Fruit fly (Drosophila melanogaster) whole organism, prepupa: Measurements from ENCODE around the gene CG2577.

Source experiments
- Blimp-1 ChIP-seq: fragments of 200-800 bp; sonication (Bioruptor generic); optimal IDR thresholded peaks from 3 replicates; lab custom pipeline; 2017; ENCODE audit warnings: missing biosample characterization, missing genetic modification characterization, mild to moderate bottlenecking, moderate library complexity, missing genetic modification reagents
- CG10669 ChIP-seq: fragments of 200-800 bp; sonication (Bioruptor generic); optimal IDR thresholded peaks from 3 replicates; lab custom pipeline; 2018; ENCODE audit warnings: missing biosample characterization, mild to moderate bottlenecking, missing genetic modification characterization, moderate library complexity
- CG11294 ChIP-seq: fragments of 200-800 bp; sonication (Bioruptor generic); IDR thresholded peaks from 2 replicates; pipeline ENCODE4 v1.3.6; 2022; ENCODE audit warnings: missing biosample characterization, missing genetic modification characterization
- CG11762 ChIP-seq: fragments of 200-800 bp; sonication (Bioruptor generic); optimal IDR thresholded peaks from 3 replicates; lab custom pipeline; 2016; ENCODE audit warnings: missing biosample characterization, missing genetic modification characterization; ENCODE audit not compliant: insufficient read depth
- CG15336 ChIP-seq: fragments of 200-800 bp; sonication (Bioruptor generic); IDR thresholded peaks from 2 replicates; pipeline ENCODE4 v1.3.6; 2022; ENCODE audit warnings: missing biosample characterization, missing genetic modification characterization
- CG31627 ChIP-seq: fragments of 200-800 bp; sonication (Bioruptor generic); optimal IDR thresholded peaks from 3 replicates; lab custom pipeline; 2016; ENCODE audit warnings: missing biosample characterization, missing genetic modification characterization
- CG32006 ChIP-seq: fragments of 200-800 bp; sonication (Bioruptor generic); optimal IDR thresholded peaks from 3 replicates; lab custom pipeline; 2017; ENCODE audit warnings: missing biosample characterization, mild to moderate bottlenecking, missing genetic modification characterization
- CG34406 ChIP-seq: fragments of 200-800 bp; sonication (Bioruptor generic); optimal IDR thresholded peaks from 3 replicates; lab custom pipeline; 2016; ENCODE audit warnings: missing biosample characterization, missing genetic modification characterization
- CG4318 ChIP-seq: fragments of 200-800 bp; sonication (Bioruptor generic); optimal IDR thresholded peaks from 3 replicates; lab custom pipeline; 2017; ENCODE audit warnings: missing biosample characterization, mild to moderate bottlenecking, missing genetic modification characterization
- CG6163 ChIP-seq: fragments of 200-800 bp; sonication (Bioruptor generic); IDR thresholded peaks from 3 replicates; pipeline ENCODE4 v1.3.6; 2022; ENCODE audit warnings: missing biosample characterization, missing genetic modification characterization
- CG6276 ChIP-seq: fragments of 200-800 bp; sonication (Bioruptor generic); optimal IDR thresholded peaks from 2 replicates; lab custom pipeline; 2017; ENCODE audit warnings: missing biosample characterization, mild to moderate bottlenecking, missing genetic modification characterization
- CG6792 ChIP-seq: fragments of 200-800 bp; sonication (Bioruptor generic); optimal IDR thresholded peaks from 3 replicates; lab custom pipeline; 2016; ENCODE audit warnings: missing biosample characterization, missing genetic modification characterization
- CG6808 ChIP-seq: fragments of 200-800 bp; sonication (Bioruptor generic); optimal IDR thresholded peaks from 3 replicates; lab custom pipeline; 2017; ENCODE audit warnings: missing biosample characterization, missing genetic modification characterization, mild to moderate bottlenecking, moderate library complexity, missing genetic modification reagents
- CG6854 ChIP-seq: fragments of 200-800 bp; sonication (Bioruptor generic); optimal IDR thresholded peaks from 2 replicates; lab custom pipeline; 2017; ENCODE audit warnings: missing biosample characterization, mild to moderate bottlenecking, missing genetic modification characterization
- CG8632 ChIP-seq: fragments of 200-800 bp; sonication (Bioruptor generic); optimal IDR thresholded peaks from 3 replicates; lab custom pipeline; 2016; ENCODE audit warnings: missing biosample characterization, missing genetic modification characterization
- CG9139 ChIP-seq: fragments of 200-800 bp; sonication (Bioruptor generic); optimal IDR thresholded peaks from 3 replicates; lab custom pipeline; 2017; ENCODE audit warnings: missing biosample characterization, mild to moderate bottlenecking, missing genetic modification characterization
- Eip75B ChIP-seq: fragments of 200-800 bp; sonication (Bioruptor generic); optimal IDR thresholded peaks from 3 replicates; lab custom pipeline; 2016; ENCODE audit warnings: missing biosample characterization, missing genetic modification characterization
- Eip78C ChIP-seq: fragments of 200-800 bp; sonication (Bioruptor generic); peaks from one replicate; lab custom pipeline; 2016; ENCODE audit warnings: missing biosample characterization, missing genetic modification characterization
- Ets21C ChIP-seq: fragments of 200-800 bp; sonication (Bioruptor generic); optimal IDR thresholded peaks from 3 replicates; lab custom pipeline; 2016; ENCODE audit warnings: missing biosample characterization, missing genetic modification characterization
- Ets96B ChIP-seq: fragments of 200-800 bp; optimal IDR thresholded peaks from 2 replicates; lab custom pipeline; 2019; ENCODE audit warnings: missing biosample characterization, mild to moderate bottlenecking, missing genetic modification characterization, moderate library complexity
- Hr39 ChIP-seq: fragments of 200-800 bp; sonication (Bioruptor generic); optimal IDR thresholded peaks from 2 replicates; lab custom pipeline; 2016; ENCODE audit warnings: missing biosample characterization, missing genetic modification characterization
- OdsH ChIP-seq: fragments of 200-800 bp; sonication (Bioruptor generic); optimal IDR thresholded peaks from 3 replicates; lab custom pipeline; 2016; ENCODE audit warnings: missing biosample characterization, missing genetic modification characterization
- Sox14 ChIP-seq: fragments of 200-800 bp; sonication (Bioruptor generic); optimal IDR thresholded peaks from 3 replicates; lab custom pipeline; 2016; ENCODE audit warnings: missing biosample characterization, missing genetic modification characterization
- Sox15 ChIP-seq: fragments of 200-800 bp; sonication (Bioruptor generic); optimal IDR thresholded peaks from 3 replicates; lab custom pipeline; 2016; ENCODE audit warnings: missing biosample characterization, missing genetic modification characterization
- acj6 ChIP-seq: fragments of 200-800 bp; sonication (Bioruptor generic); optimal IDR thresholded peaks from 3 replicates; lab custom pipeline; 2016; ENCODE audit warnings: missing biosample characterization, missing genetic modification characterization
- eg ChIP-seq: fragments of 200-800 bp; sonication (Bioruptor generic); IDR thresholded peaks from 3 replicates; pipeline ENCODE4 v1.3.6; 2022; ENCODE audit warnings: missing biosample characterization, missing genetic modification characterization
- esn ChIP-seq: fragments of 200-800 bp; sonication (Bioruptor generic); optimal IDR thresholded peaks from 2 replicates; lab custom pipeline; 2016; ENCODE audit warnings: missing biosample characterization, mild to moderate bottlenecking, missing genetic modification characterization, moderate library complexity
- fd59A ChIP-seq: fragments of 200-800 bp; sonication (Bioruptor generic); optimal IDR thresholded peaks from 2 replicates; lab custom pipeline; 2017; ENCODE audit warnings: missing biosample characterization, mild to moderate bottlenecking, missing genetic modification characterization, missing genetic modification reagents
- fkh ChIP-seq: fragments of 200-800 bp; sonication (Bioruptor generic); optimal IDR thresholded peaks from 3 replicates; lab custom pipeline; 2017; ENCODE audit warnings: missing biosample characterization, mild to moderate bottlenecking, missing genetic modification characterization, moderate library complexity
- net ChIP-seq: fragments of 200-800 bp; sonication (Bioruptor generic); optimal IDR thresholded peaks from 3 replicates; lab custom pipeline; 2016; ENCODE audit warnings: missing biosample characterization, missing genetic modification characterization
- pdm3 ChIP-seq: fragments of 200-800 bp; sonication (Bioruptor generic); optimal IDR thresholded peaks from 3 replicates; lab custom pipeline; 2016; ENCODE audit warnings: missing biosample characterization, missing genetic modification characterization
- salr ChIP-seq, 2 experiments: fragments of 200-800 bp; sonication (Bioruptor generic); optimal IDR thresholded peaks; 3 replicates each; lab custom pipeline; 2016 to 2018; ENCODE audit warnings: missing biosample characterization in 2 of 2, missing genetic modification characterization in 2 of 2, mild to moderate bottlenecking in 1 of 2
- spab ChIP-seq: fragments of 200-800 bp; sonication (Bioruptor generic); optimal IDR thresholded peaks from 2 replicates; lab custom pipeline; 2017; ENCODE audit warnings: missing biosample characterization, mild to moderate bottlenecking, missing genetic modification characterization, missing genetic modification reagents
- ss ChIP-seq, 2 experiments: fragments of 200-800 bp; sonication (Bioruptor generic); optimal IDR thresholded peaks; 2 replicates in 1 of 2; 3 replicates in 1 of 2; lab custom pipeline; 2017 to 2018; ENCODE audit warnings: mild to moderate bottlenecking in 2 of 2, missing biosample characterization in 2 of 2, missing genetic modification characterization in 2 of 2, moderate library complexity in 1 of 2
- svp ChIP-seq: fragments of 200-800 bp; sonication (Bioruptor generic); peaks from one replicate; lab custom pipeline; 2016; ENCODE audit warnings: missing biosample characterization, missing genetic modification characterization
- topi ChIP-seq: fragments of 200-800 bp; sonication (Bioruptor generic); optimal IDR thresholded peaks from 3 replicates; lab custom pipeline; 2016; ENCODE audit warnings: missing biosample characterization, missing genetic modification characterization
- vri ChIP-seq: fragments of 200-800 bp; sonication (Bioruptor generic); optimal IDR thresholded peaks from 3 replicates; lab custom pipeline; 2016; ENCODE audit warnings: missing biosample characterization, mild to moderate bottlenecking, missing genetic modification characterization

The CG2577 gene

DNA sequence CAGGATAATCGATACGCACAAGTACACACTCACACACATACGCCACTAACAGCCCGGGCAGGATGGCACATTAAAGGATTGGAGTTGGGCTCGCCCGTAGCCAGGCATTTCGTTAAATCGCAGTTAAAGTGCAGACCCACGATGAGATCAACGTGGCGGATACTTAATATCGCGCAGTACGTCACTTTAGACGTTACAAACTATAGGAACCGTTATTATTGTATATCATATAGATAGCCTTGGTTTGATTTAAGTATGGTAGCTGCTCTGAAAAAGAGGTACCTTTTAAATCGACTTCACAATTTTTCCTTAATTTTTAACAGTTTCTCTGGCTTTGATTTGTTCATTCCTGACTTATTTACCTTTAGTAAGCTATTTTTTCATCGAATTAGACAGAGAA is at the start of gene CG2577:
Gene CG2577, plus strand, starts transcription at position 301 of the 400 bp plus-strand sequence.
- TF ChIP-seq Blimp-1 (GFP tag; lab: Kevin White, UChicago), result no peak
- no peak for TF ChIP-seq CG15336 (GFP tag; lab: Robert Waterston, UW)
- no peak for TF ChIP-seq spab
- TF ChIP-seq salr (GFP tag; optimal IDR thresholded peaks at IDR 0.05; lab: Kevin White, UChicago), result no peak
- TF ChIP-seq CG9139 (GFP tag; lab: Kevin White, UChicago), result no peak
- no peak for TF ChIP-seq CG10669 (GFP tag; lab: Kevin White, UChicago)
- no peak for TF ChIP-seq eg (GFP tag; lab: Robert Waterston, UW)
- no peak for TF ChIP-seq Eip78C (GFP tag; lab: Kevin White, UChicago)
- no peak for TF ChIP-seq Sox15 (GFP tag; lab: Kevin White, UChicago)
- no peak for TF ChIP-seq net
- TF ChIP-seq Ets21C (GFP tag; lab: Kevin White, UChicago), result no peak
- no peak for TF ChIP-seq CG11294
- TF ChIP-seq CG31627 (GFP tag; lab: Kevin White, UChicago), result no peak
- no peak for TF ChIP-seq CG6808 (GFP tag; lab: Kevin White, UChicago)
- no peak for TF ChIP-seq CG6854 (GFP tag; lab: Kevin White, UChicago)
- no peak for TF ChIP-seq OdsH

DNA sequence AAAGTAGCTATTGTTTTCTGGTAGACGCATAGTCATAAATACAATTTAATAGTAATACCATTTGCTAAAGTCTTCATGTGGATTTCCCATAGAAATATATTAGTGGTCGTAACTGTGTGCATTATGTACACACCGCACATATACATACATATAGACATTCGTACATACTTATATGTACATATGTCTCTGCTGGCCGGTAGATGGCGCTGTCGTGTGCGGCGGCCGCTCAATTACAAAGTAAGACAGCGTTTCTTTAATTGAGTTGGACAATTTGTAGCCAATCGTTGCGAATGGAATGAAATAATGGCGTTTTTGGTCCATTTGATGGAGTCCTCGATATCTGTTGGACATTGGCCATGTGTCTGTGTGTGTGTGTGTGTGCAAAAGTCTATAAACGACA is 19.5 kb upstream of the CG2577 start:
- TF ChIP-seq fkh, result no peak

DNA sequence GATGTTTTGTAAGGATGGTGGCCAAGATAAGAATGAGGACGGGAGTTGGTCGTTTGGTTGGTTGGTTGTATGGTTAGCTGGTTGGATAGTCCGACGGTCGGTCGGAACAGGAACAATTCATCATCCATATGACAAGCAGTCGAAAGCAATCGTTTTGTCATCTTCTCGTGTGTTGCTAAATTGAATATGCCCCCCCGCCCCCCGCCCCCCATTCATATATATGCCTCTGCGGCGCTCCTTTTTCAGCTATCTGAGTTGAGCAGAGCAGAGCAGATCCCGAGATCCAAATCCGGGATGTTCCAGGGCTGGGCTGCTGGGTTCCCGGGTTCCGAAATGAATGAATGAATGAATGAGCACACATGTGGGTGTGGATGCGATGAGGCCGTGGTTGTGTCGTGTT is 16.8 kb upstream of the CG2577 start:
- TF ChIP-seq Ets21C (GFP tag; lab: Kevin White, UChicago) (no peak), CG6276 (GFP tag; lab: Kevin White, UChicago) (no peak), Hr39 (GFP tag; lab: Kevin White, UChicago) (no peak), topi (no peak), CG8632 (GFP tag; lab: Kevin White, UChicago) (no peak), net (no peak), acj6 (GFP tag; lab: Kevin White, UChicago) (no peak), Eip78C (GFP tag; lab: Kevin White, UChicago) (no peak), esn (GFP tag; lab: Kevin White, UChicago) (no peak), CG4318 (GFP tag; lab: Kevin White, UChicago) (no peak), Ets96B (tag; lab: Kevin White, UChicago) (no peak), pdm3 (GFP tag; lab: Kevin White, UChicago) (no peak), CG6792 (GFP tag; lab: Kevin White, UChicago) (no peak), vri (GFP tag; lab: Kevin White, UChicago) (no peak), salr (GFP tag; optimal IDR thresholded peaks at IDR 0.05; lab: Kevin White, UChicago) (no peak), ss (GFP tag; optimal IDR thresholded peaks at IDR 0.05; lab: Kevin White, UChicago) (no peak)

DNA sequence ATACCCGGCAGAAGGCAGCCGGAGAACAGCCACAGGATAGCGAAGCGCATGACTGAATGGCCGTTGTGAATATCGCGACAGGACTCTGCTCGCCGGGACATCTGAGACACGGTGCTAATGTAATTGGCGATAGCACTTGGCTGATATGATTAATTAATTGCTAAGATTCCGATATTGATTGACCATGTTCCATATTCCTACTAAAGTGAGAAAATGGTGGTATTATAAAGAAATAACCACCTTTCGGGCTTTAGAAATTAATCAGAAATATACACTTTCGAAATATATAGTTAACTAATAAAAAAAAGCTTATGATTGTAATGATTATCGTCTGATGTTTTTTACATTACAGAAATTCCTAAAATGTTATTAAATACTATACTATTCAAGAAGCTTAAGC is 4.7 kb downstream of the CG2577 start, which contains the start of gene Ir11a:
Gene Ir11a, minus strand, starts transcription at position 101 of the 400 bp plus-strand sequence.
- TF ChIP-seq CG32006 (GFP tag; lab: Kevin White, UChicago), result no peak
- no peak for TF ChIP-seq fd59A (GFP tag; lab: Kevin White, UChicago)
- no peak for TF ChIP-seq CG6276 (GFP tag; lab: Kevin White, UChicago)
- TF ChIP-seq svp, result no peak
- TF ChIP-seq topi, result no peak

DNA sequence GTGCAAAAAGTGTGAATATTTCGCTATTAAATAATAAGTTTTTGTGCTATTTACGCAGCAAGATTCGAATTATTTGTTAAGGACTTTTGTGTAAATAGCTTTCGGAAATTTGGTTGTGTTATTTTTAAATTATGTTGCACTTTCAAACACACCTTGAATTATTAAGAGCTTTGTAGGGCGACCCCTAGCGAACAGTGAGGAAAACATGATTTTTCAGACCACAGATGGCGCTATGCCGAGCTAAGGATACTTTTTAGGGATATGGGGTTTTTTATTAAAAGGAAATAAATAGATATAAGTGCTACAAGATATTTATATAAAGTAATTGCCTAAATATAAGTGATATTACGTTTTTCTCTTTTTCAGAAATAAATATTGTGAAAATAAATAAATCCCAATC is 13.3 kb downstream of the CG2577 start:
- TF ChIP-seq Eip78C (GFP tag; lab: Kevin White, UChicago) (no peak), CG6163 (no peak), Ets21C (GFP tag; lab: Kevin White, UChicago) (no peak), CG10669 (GFP tag; lab: Kevin White, UChicago) (no peak), Eip75B (GFP tag; lab: Kevin White, UChicago) (no peak), CG11762 (no peak), Sox14 (GFP tag; lab: Kevin White, UChicago) (no peak), topi (no peak), CG11294 (no peak), CG34406 (GFP tag; lab: Kevin White, UChicago) (no peak), CG6792 (GFP tag; lab: Kevin White, UChicago) (no peak), acj6 (GFP tag; lab: Kevin White, UChicago) (no peak)
